Fruit fly (Drosophila melanogaster) whole organism, embryonic: Measurements from ENCODE around the gene SmE.
A peak's percentile ranks its signal among the peaks of the same experiment; 100 is the strongest.

Source experiments
- Aef1 ChIP-seq: fragments of 200-800 bp; sonication (Bioruptor generic); IDR thresholded peaks from 3 replicates; pipeline ENCODE4 v1.3.6; 2022; ENCODE audit warnings: missing biosample characterization, missing genetic modification characterization
- Atf-2 ChIP-seq: fragments of 200-800 bp; sonication (Bioruptor generic); optimal IDR thresholded peaks from 2 replicates; lab custom pipeline; 2016; ENCODE audit warnings: missing biosample characterization, missing genetic modification characterization
- Bdp1 ChIP-seq: fragments of 200-800 bp; sonication (Bioruptor generic); optimal IDR thresholded peaks from 3 replicates; lab custom pipeline; 2016; ENCODE audit warnings: missing biosample characterization, missing genetic modification characterization
- C15 ChIP-seq: fragments of 200-800 bp; sonication (Bioruptor generic); IDR thresholded peaks from 3 replicates; pipeline ENCODE4 v1.3.6; 2022; ENCODE audit warnings: missing biosample characterization, missing genetic modification characterization
- CG10321 ChIP-seq: fragments of 200-800 bp; sonication (Bioruptor generic); IDR thresholded peaks from 2 replicates; pipeline ENCODE4 v1.3.6; 2022; ENCODE audit warnings: missing biosample characterization, missing genetic modification characterization
- CG11456 ChIP-seq: fragments of 200-800 bp; sonication (Bioruptor generic); IDR thresholded peaks from 3 replicates; pipeline ENCODE4 v1.3.6; 2022; ENCODE audit warnings: missing biosample characterization, missing genetic modification characterization
- CG12071 ChIP-seq: fragments of 200-800 bp; sonication (Bioruptor generic); optimal IDR thresholded peaks from 3 replicates; lab custom pipeline; 2018; ENCODE audit warnings: missing biosample characterization, mild to moderate bottlenecking, missing genetic modification characterization
- CG13296 ChIP-seq: fragments of 200-800 bp; sonication (Bioruptor generic); optimal IDR thresholded peaks from 3 replicates; lab custom pipeline; 2018; ENCODE audit warnings: missing biosample characterization, mild to moderate bottlenecking, missing genetic modification characterization
- CG14441 ChIP-seq: fragments of 200-800 bp; sonication (Bioruptor generic); IDR thresholded peaks from 2 replicates; pipeline ENCODE4 v1.3.6; 2022; ENCODE audit warnings: missing biosample characterization, missing genetic modification characterization
- CG17829 ChIP-seq: fragments of 200-800 bp; optimal IDR thresholded peaks from 2 replicates; lab custom pipeline; 2019; ENCODE audit warnings: missing biosample characterization, mild to moderate bottlenecking, missing genetic modification characterization, moderate library complexity
- CG18011 ChIP-seq: fragments of 200-800 bp; sonication (Bioruptor generic); optimal IDR thresholded peaks from 2 replicates; lab custom pipeline; 2017; ENCODE audit warnings: missing biosample characterization, missing genetic modification characterization, mild to moderate bottlenecking, moderate library complexity, missing genotype
- CG18764 ChIP-seq: fragments of 200-800 bp; sonication (Bioruptor generic); optimal IDR thresholded peaks from 3 replicates; lab custom pipeline; 2016; ENCODE audit warnings: missing biosample characterization, missing genetic modification characterization
- CG2116 ChIP-seq: fragments of 200-800 bp; sonication (Bioruptor generic); optimal IDR thresholded peaks from 3 replicates; lab custom pipeline; 2018; ENCODE audit warnings: missing biosample characterization, mild to moderate bottlenecking, missing genetic modification characterization
- CG2120 ChIP-seq: fragments of 200-800 bp; sonication (Bioruptor generic); optimal IDR thresholded peaks from 3 replicates; lab custom pipeline; 2016; ENCODE audit warnings: missing biosample characterization, missing genetic modification characterization
- CG31365 ChIP-seq: fragments of 200-800 bp; sonication (Bioruptor generic); optimal IDR thresholded peaks from 2 replicates; lab custom pipeline; 2018; ENCODE audit warnings: missing biosample characterization, mild to moderate bottlenecking, missing genetic modification characterization
- CG3281 ChIP-seq: fragments of 200-800 bp; sonication (Bioruptor generic); optimal IDR thresholded peaks from 3 replicates; lab custom pipeline; 2017; ENCODE audit warnings: missing biosample characterization, mild to moderate bottlenecking, missing genetic modification characterization
- CG7987 ChIP-seq: fragments of 200-800 bp; sonication (Bioruptor generic); optimal IDR thresholded peaks from 2 replicates; lab custom pipeline; 2018; ENCODE audit warnings: missing biosample characterization, mild to moderate bottlenecking, missing genetic modification characterization, moderate library complexity
- CG9609 ChIP-seq: fragments of 200-800 bp; sonication (Bioruptor generic); optimal IDR thresholded peaks from 3 replicates; lab custom pipeline; 2016; ENCODE audit warnings: missing biosample characterization, missing genetic modification characterization
- E2f2 ChIP-seq: fragments of 200-800 bp; sonication (Bioruptor generic); IDR thresholded peaks from 2 replicates; pipeline ENCODE4 v1.3.6; 2022; ENCODE audit warnings: missing biosample characterization, missing genetic modification characterization
- HLH3B ChIP-seq: fragments of 200-800 bp; sonication (Bioruptor generic); IDR thresholded peaks from 2 replicates; pipeline ENCODE4 v1.3.6; 2022; ENCODE audit warnings: missing biosample characterization, missing genetic modification characterization
- HLHmδ ChIP-seq: fragments of 200-800 bp; sonication (Bioruptor generic); optimal IDR thresholded peaks from 2 replicates; lab custom pipeline; 2018; ENCODE audit warnings: missing biosample characterization, mild to moderate bottlenecking, missing genetic modification characterization, moderate library complexity
- Hr3 ChIP-seq: fragments of 200-800 bp; sonication (Bioruptor generic); optimal IDR thresholded peaks from 3 replicates; lab custom pipeline; 2016; ENCODE audit warnings: missing biosample characterization, missing genetic modification characterization
- Hr78 ChIP-seq, 2 experiments: fragments of 200-800 bp in 1 of 2; fragments of >200 bp in 1 of 2; sonication (Bioruptor generic) in 1 of 2; optimal IDR thresholded peaks; 2 replicates each; lab custom pipeline; 2017 to 2019; ENCODE audit warnings: missing biosample characterization in 2 of 2, missing genetic modification characterization in 2 of 2, mild to moderate bottlenecking in 1 of 2, moderate library complexity in 1 of 2
- Mad ChIP-seq: fragments of 200-800 bp; sonication (Bioruptor generic); optimal IDR thresholded peaks from 2 replicates; lab custom pipeline; 2016; ENCODE audit warnings: missing biosample characterization, missing genetic modification characterization
- Med ChIP-seq: fragments of 200-800 bp; sonication (Bioruptor generic); peaks from one replicate; lab custom pipeline; 2016; ENCODE audit warnings: missing biosample characterization, missing genetic modification characterization, mild to moderate bottlenecking, inconsistent platforms, moderate library complexity
- Meics ChIP-seq: fragments of 200-800 bp; sonication (Bioruptor generic); optimal IDR thresholded peaks from 2 replicates; lab custom pipeline; 2017; ENCODE audit warnings: missing biosample characterization, mild to moderate bottlenecking, missing genetic modification characterization
- Poxn ChIP-seq: fragments of 200-800 bp; sonication (Bioruptor generic); IDR thresholded peaks from 2 replicates; pipeline ENCODE4 v1.3.6; 2022; ENCODE audit warnings: missing biosample characterization, missing genetic modification characterization
- Trl ChIP-seq, 3 experiments: fragments of >200 bp in 2 of 3; fragments of 200-800 bp in 1 of 3; sonication (Bioruptor generic) in 1 of 3; optimal IDR thresholded peaks; 2 replicates in 1 of 3; 3 replicates in 2 of 3; lab custom pipeline; 2016 to 2017; ENCODE audit warnings: missing biosample characterization in 1 of 3, missing genetic modification characterization in 1 of 3
- YL-1 ChIP-seq: fragments of 200-800 bp; sonication (Bioruptor generic); optimal IDR thresholded peaks from 3 replicates; lab custom pipeline; 2017; ENCODE audit warnings: missing biosample characterization, mild to moderate bottlenecking, missing genetic modification characterization
- az2 ChIP-seq: fragments of 200-800 bp; sonication (Bioruptor generic); optimal IDR thresholded peaks from 3 replicates; lab custom pipeline; 2016; ENCODE audit warnings: missing biosample characterization, missing genetic modification characterization
- bsh ChIP-seq, 2 experiments: fragments of 200-800 bp; sonication (Bioruptor generic); optimal IDR thresholded peaks; 2 replicates each; lab custom pipeline; 2017 to 2018; ENCODE audit warnings: mild to moderate bottlenecking in 2 of 2, missing biosample characterization in 2 of 2, missing genetic modification characterization in 2 of 2, moderate library complexity in 1 of 2
- cas ChIP-seq: fragments of 200-800 bp; sonication (Bioruptor generic); IDR thresholded peaks from 2 replicates; pipeline ENCODE4 v1.3.6; 2022; ENCODE audit warnings: missing biosample characterization, missing genetic modification characterization
- esg ChIP-seq: fragments of 200-800 bp; sonication (Bioruptor generic); conservative IDR thresholded peaks from 2 replicates; pipeline ENCODE4 v1.3.6; 2022; ENCODE audit warnings: missing biosample characterization, missing genetic modification characterization
- fd3F ChIP-seq: fragments of 200-800 bp; sonication (Bioruptor generic); optimal IDR thresholded peaks from 2 replicates; lab custom pipeline; 2018; ENCODE audit warnings: missing biosample characterization, mild to moderate bottlenecking, missing genetic modification characterization, moderate library complexity
- grn ChIP-seq: fragments of 200-800 bp; sonication (Bioruptor generic); optimal IDR thresholded peaks from 3 replicates; lab custom pipeline; 2017; ENCODE audit warnings: missing biosample characterization, missing genetic modification characterization
- gsb ChIP-seq: fragments of 200-800 bp; sonication (Bioruptor generic); IDR thresholded peaks from 2 replicates; pipeline ENCODE4 v1.3.6; 2022; ENCODE audit warnings: missing biosample characterization, missing genetic modification characterization
- hbn ChIP-seq: fragments of 200-800 bp; sonication (Bioruptor generic); IDR thresholded peaks from 2 replicates; pipeline ENCODE4 v1.3.6; 2022; ENCODE audit warnings: missing biosample characterization, missing genetic modification characterization; ENCODE audit not compliant: partially characterized antibody
- hth ChIP-seq: fragments of >200 bp; optimal IDR thresholded peaks from 2 replicates; lab custom pipeline; 2017; ENCODE audit warnings: inconsistent platforms
- inv ChIP-seq: fragments of 200-800 bp; sonication (Bioruptor generic); IDR thresholded peaks from 2 replicates; pipeline ENCODE4 v1.3.6; 2022; ENCODE audit warnings: missing biosample characterization, missing genetic modification characterization; ENCODE audit not compliant: partially characterized antibody
- oc ChIP-seq: fragments of 200-800 bp; sonication (Bioruptor generic); optimal IDR thresholded peaks from 2 replicates; lab custom pipeline; 2018; ENCODE audit warnings: missing biosample characterization, mild to moderate bottlenecking, missing genetic modification characterization, moderate library complexity
- pfk ChIP-seq: fragments of 200-800 bp; sonication (Bioruptor generic); optimal IDR thresholded peaks from 2 replicates; lab custom pipeline; 2018; ENCODE audit warnings: missing biosample characterization, mild to moderate bottlenecking, missing genetic modification characterization, moderate library complexity
- pros ChIP-seq: fragments of 200-800 bp; sonication (Bioruptor generic); optimal IDR thresholded peaks from 3 replicates; lab custom pipeline; 2019; ENCODE audit warnings: missing biosample characterization, mild to moderate bottlenecking, missing genetic modification characterization, moderate library complexity
- sim ChIP-seq: fragments of 200-800 bp; sonication (Bioruptor generic); IDR thresholded peaks from 2 replicates; pipeline ENCODE4 v1.3.6; 2022; ENCODE audit warnings: missing biosample characterization, missing genetic modification characterization
- sima ChIP-seq: fragments of 200-800 bp; sonication (Bioruptor generic); optimal IDR thresholded peaks from 2 replicates; lab custom pipeline; 2016; ENCODE audit warnings: missing biosample characterization, missing genetic modification characterization
- sisA ChIP-seq: fragments of 200-800 bp; sonication (Bioruptor generic); IDR thresholded peaks from 2 replicates; pipeline ENCODE4 v1.3.6; 2022; ENCODE audit warnings: missing biosample characterization, missing genetic modification characterization
- slbo ChIP-seq: fragments of 200-800 bp; sonication (Bioruptor generic); IDR thresholded peaks from 2 replicates; pipeline ENCODE4 v1.3.6; 2022; ENCODE audit warnings: missing biosample characterization, missing genetic modification characterization
- sug ChIP-seq: fragments of 200-800 bp; optimal IDR thresholded peaks from 2 replicates; lab custom pipeline; 2019; ENCODE audit warnings: missing biosample characterization, mild to moderate bottlenecking, missing genetic modification characterization, moderate library complexity
- tap ChIP-seq: fragments of 200-800 bp; optimal IDR thresholded peaks from 3 replicates; lab custom pipeline; 2019; ENCODE audit warnings: missing biosample characterization, mild to moderate bottlenecking, missing genetic modification characterization, moderate library complexity
- toy ChIP-seq: fragments of 200-800 bp; sonication (Bioruptor generic); IDR thresholded peaks from 2 replicates; pipeline ENCODE4 v1.3.6; 2022; ENCODE audit warnings: missing biosample characterization, missing genetic modification characterization
- vvl ChIP-seq: fragments of 200-800 bp; sonication (Bioruptor generic); IDR thresholded peaks from 2 replicates; pipeline ENCODE4 v1.3.6; 2022; ENCODE audit warnings: missing biosample characterization, missing genetic modification characterization
- zf30C ChIP-seq: fragments of 200-800 bp; sonication (Bioruptor generic); optimal IDR thresholded peaks from 3 replicates; lab custom pipeline; 2018; ENCODE audit warnings: missing biosample characterization, mild to moderate bottlenecking, missing genetic modification characterization

Gene SmE

dm6 chr2L:7880458-7880857, 4.8 kb downstream of the SmE start (continued):
- no peak for TF ChIP-seq CG7987
- no peak for TF ChIP-seq cas (GFP tag; lab: Robert Waterston, UW)
- TF ChIP-seq grn (GFP tag; lab: Kevin White, UChicago): no peak
- TF ChIP-seq Meics (GFP tag; lab: Kevin White, UChicago): no peak
- peak; percentile 0 for TF ChIP-seq HLHmδ (GFP tag; lab: Kevin White, UChicago)
- TF ChIP-seq Trl (optimal IDR thresholded peaks at IDR 0.05; lab: Kevin White, UChicago): peak; percentile 42 to 51
- no peak for TF ChIP-seq Trl (GFP tag; optimal IDR thresholded peaks at IDR 0.05; lab: Kevin White, UChicago)
- TF ChIP-seq C15: no peak
- no peak for TF ChIP-seq fd3F (GFP tag; lab: Kevin White, UChicago)
- no peak for TF ChIP-seq hbn
- no peak for TF ChIP-seq bsh (GFP tag; optimal IDR thresholded peaks at IDR 0.05; lab: Kevin White, UChicago)
- TF ChIP-seq tap: no peak
- no peak for TF ChIP-seq CG2116
- no peak for TF ChIP-seq CG10321 (GFP tag; lab: Robert Waterston, UW)
- no peak for TF ChIP-seq vvl
- TF ChIP-seq E2f2 (GFP tag; lab: Robert Waterston, UW): no peak
- TF ChIP-seq YL-1 (GFP tag; lab: Kevin White, UChicago): no peak
- TF ChIP-seq Poxn: no peak
- TF ChIP-seq Med: peak; percentile 10
- TF ChIP-seq inv (GFP tag; lab: Robert Waterston, UW): no peak
- no peak for TF ChIP-seq CG11456 (GFP tag; lab: Robert Waterston, UW)
- no peak for TF ChIP-seq pfk (GFP tag; lab: Kevin White, UChicago)
- TF ChIP-seq CG13296 (GFP tag; lab: Kevin White, UChicago): no peak
- TF ChIP-seq gsb: no peak
- no peak for TF ChIP-seq HLH3B
- no peak for TF ChIP-seq zf30C
- no peak for TF ChIP-seq hth (lab: Kevin White, UChicago)
- TF ChIP-seq Mad (GFP tag; lab: Kevin White, UChicago): no peak
- no peak for TF ChIP-seq CG18764
- TF ChIP-seq toy: no peak
- TF ChIP-seq sisA (GFP tag; lab: Robert Waterston, UW): no peak
- TF ChIP-seq sim (GFP tag; lab: Robert Waterston, UW): no peak
- no peak for TF ChIP-seq CG14441
- TF ChIP-seq CG9609 (GFP tag; lab: Kevin White, UChicago): no peak
- TF ChIP-seq esg (GFP tag; lab: Robert Waterston, UW): no peak
- TF ChIP-seq CG18011 (GFP tag; lab: Kevin White, UChicago): no peak
- TF ChIP-seq CG31365 (tag; lab: Kevin White, UChicago): no peak
- TF ChIP-seq CG17829 (tag; lab: Kevin White, UChicago): no peak
- TF ChIP-seq az2 (GFP tag; lab: Kevin White, UChicago): no peak
- TF ChIP-seq sima (GFP tag; lab: Kevin White, UChicago): no peak
- peak in 1 of 2 experiments; percentile 36 for TF ChIP-seq Hr78 (GFP tag; optimal IDR thresholded peaks at IDR 0.05; lab: Kevin White, UChicago)
- TF ChIP-seq Hr3 (GFP tag; lab: Kevin White, UChicago): no peak
- TF ChIP-seq sug (tag; lab: Kevin White, UChicago): no peak
- TF ChIP-seq Atf-2 (GFP tag; lab: Kevin White, UChicago): no peak
- TF ChIP-seq CG3281 (GFP tag; lab: Kevin White, UChicago): no peak
- TF ChIP-seq Bdp1: no peak
- peak; percentile 47 for TF ChIP-seq oc
- TF ChIP-seq slbo (GFP tag; lab: Robert Waterston, UW): no peak
- no peak for TF ChIP-seq pros
- TF ChIP-seq CG2120 (GFP tag; lab: Kevin White, UChicago): no peak
- no peak for TF ChIP-seq CG12071 (GFP tag; lab: Kevin White, UChicago)
- no peak for TF ChIP-seq Aef1 (GFP tag; lab: Robert Waterston, UW)
